Worm (Caenorhabditis elegans): ENCODE measurements around the gene nhr-254.

nhr-254 gene

DNA sequence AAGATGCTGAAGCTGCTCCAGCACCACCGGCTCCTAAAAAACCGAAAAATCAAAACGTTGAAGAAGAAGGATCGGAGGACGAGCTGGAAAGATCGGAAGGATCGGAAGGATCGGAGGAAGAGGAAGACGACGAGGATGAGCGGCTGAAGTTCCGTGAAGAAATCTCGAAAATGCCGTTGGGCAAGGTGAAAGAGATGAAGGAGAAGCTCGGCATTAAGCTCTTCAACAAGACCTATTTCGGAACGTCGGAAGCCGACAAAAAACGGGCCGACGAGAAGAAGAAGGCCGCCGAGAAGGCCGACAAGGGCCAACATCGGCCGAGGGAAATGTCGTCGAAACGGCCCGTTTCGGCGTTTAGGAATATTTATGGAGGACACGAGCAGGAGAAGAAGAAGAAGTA is 31.1 kb upstream of the nhr-254 start:
- TF ChIP-seq ceh-22 (tag; optimal IDR thresholded peaks at IDR 0.05) (no peak), ahr-1 (tag; optimal IDR thresholded peaks at IDR 0.05) (no peak), fkh-10 (GFP tag; optimal IDR thresholded peaks at IDR 0.05) (no peak)

DNA sequence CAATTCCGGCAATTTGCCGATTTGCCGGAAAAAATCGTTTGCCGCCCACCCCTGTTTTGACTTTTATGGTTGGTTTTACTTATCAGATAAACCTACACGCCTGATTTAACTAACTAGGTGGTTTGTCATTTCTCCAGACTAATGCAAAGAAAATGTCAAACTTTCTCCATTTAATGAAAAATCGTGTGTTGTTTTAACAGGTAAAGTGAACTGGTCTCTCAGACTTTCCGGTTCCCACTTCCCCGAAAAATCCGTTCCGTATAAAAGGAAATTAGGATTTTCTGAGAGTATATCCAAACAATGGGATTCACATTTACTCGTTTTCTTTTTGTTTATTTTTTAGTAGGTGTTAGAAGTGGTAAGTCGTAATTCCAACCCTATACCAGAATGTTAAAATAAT is 27.8 kb upstream of the nhr-254 start, which contains the start of gene mltn-6:
Gene mltn-6, plus strand, starts transcription at position 301 of the 400 bp plus-strand sequence.
- TF ChIP-seq C08G9.2 (tag; optimal IDR thresholded peaks at IDR 0.05) = no peak
- TF ChIP-seq zip-5 (tag; optimal IDR thresholded peaks at IDR 0.05) = no peak
- TF ChIP-seq ztf-16 (tag; optimal IDR thresholded peaks at IDR 0.05) = no peak
- TF ChIP-seq nhr-11 (tag; optimal IDR thresholded peaks at IDR 0.05) = no peak
- TF ChIP-seq eyg-1 (tag; optimal IDR thresholded peaks at IDR 0.05) = no peak
- TF ChIP-seq dve-1 (tag; optimal IDR thresholded peaks at IDR 0.05) = no peak
- no peak for TF ChIP-seq ceh-48 (tag; optimal IDR thresholded peaks at IDR 0.05)
- TF ChIP-seq nhr-232 (tag; optimal IDR thresholded peaks at IDR 0.05) = no peak
- TF ChIP-seq madf-2 (tag; optimal IDR thresholded peaks at IDR 0.05) = no peak
- no peak for TF ChIP-seq elt-4 (tag; optimal IDR thresholded peaks at IDR 0.05)
- no peak for TF ChIP-seq hlh-13 (GFP tag; optimal IDR thresholded peaks at IDR 0.05)
- no peak for TF ChIP-seq mec-3 (tag; optimal IDR thresholded peaks at IDR 0.05; ENCODE audit: borderline replicate concordance)
- TF ChIP-seq ets-4 (tag; optimal IDR thresholded peaks at IDR 0.05) = no peak
- no peak for TF ChIP-seq che-1 (tag; optimal IDR thresholded peaks at IDR 0.05)

DNA sequence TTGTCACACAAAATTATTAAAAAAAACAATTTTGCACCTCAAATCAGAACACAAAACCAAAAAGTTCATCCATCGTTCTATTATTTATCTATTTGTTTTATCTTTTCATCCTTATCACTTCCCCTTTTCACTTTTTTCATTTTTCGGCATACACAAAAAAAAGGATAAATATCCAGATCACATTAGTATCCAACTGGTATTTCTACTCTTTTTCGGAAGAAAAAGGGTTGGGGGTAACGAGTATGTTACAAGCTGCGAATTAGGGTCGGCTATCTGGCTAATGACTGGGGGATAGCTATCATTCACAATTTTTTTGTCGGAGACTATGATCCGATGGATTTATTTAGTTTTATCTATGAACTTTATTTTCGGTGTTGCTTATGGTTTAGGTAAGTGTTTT is 22.4 kb upstream of the nhr-254 start, which contains the start of gene mltn-7:
Gene mltn-7, plus strand, starts transcription at position 301 of the 400 bp plus-strand sequence.
- TF ChIP-seq eyg-1 (tag; optimal IDR thresholded peaks at IDR 0.05) (no peak), elt-4 (tag; optimal IDR thresholded peaks at IDR 0.05) (no peak), ceh-14 (tag; optimal IDR thresholded peaks at IDR 0.05) (no peak), unc-55 (GFP tag; optimal IDR thresholded peaks at IDR 0.05) (no peak), dve-1 (tag; optimal IDR thresholded peaks at IDR 0.05) (no peak), fax-1 (tag; optimal IDR thresholded peaks at IDR 0.05) (no peak), npax-4 (tag; optimal IDR thresholded peaks at IDR 0.05) (no peak), pha-4 (tag; optimal IDR thresholded peaks at IDR 0.05) (no peak), ztf-16 (tag; optimal IDR thresholded peaks at IDR 0.05) (no peak), hlh-6 (tag; optimal IDR thresholded peaks at IDR 0.05) (no peak), ceh-34 (tag; optimal IDR thresholded peaks at IDR 0.05) (no peak), ceh-2 (tag; optimal IDR thresholded peaks at IDR 0.05) (no peak), syd-9 (tag; optimal IDR thresholded peaks at IDR 0.05) (no peak), ceh-45 (GFP tag; IDR thresholded peaks at IDR 0.05) (no peak), C08G9.2 (tag; optimal IDR thresholded peaks at IDR 0.05) (no peak), unc-86 (tag; optimal IDR thresholded peaks at IDR 0.05) (no peak)

DNA sequence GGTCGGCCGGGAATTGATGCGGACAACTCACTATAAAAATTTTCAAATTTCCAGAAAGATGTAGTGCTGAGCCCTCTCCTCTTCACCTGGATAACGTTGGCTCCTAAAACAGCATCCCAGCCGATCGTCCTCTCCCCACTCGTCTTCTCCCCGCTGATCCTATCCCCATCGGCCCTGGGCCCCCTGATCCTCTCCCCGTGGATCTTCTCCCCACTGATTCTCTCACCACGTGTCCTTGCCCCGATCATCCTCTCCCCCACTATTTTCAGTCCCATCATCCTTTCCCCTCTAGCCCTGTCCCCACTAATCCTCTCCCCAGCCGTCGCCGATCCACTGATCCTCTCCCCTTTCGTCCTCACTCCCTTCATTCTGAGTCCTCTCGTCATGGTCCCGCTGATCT is 19.2 kb upstream of the nhr-254 start:
- TF ChIP-seq npax-4 (tag; optimal IDR thresholded peaks at IDR 0.05) (no peak), hlh-13 (GFP tag; optimal IDR thresholded peaks at IDR 0.05) (no peak), lim-6 (tag; optimal IDR thresholded peaks at IDR 0.05) (no peak), T23F11.4 (GFP tag; optimal IDR thresholded peaks at IDR 0.05) (no peak), unc-42 (tag; optimal IDR thresholded peaks at IDR 0.05) (no peak), nhr-11 (tag; optimal IDR thresholded peaks at IDR 0.05) (no peak), sox-2 (GFP tag; IDR thresholded peaks at IDR 0.05) (no peak), pax-1 (tag; optimal IDR thresholded peaks at IDR 0.05) (no peak), unc-55 (GFP tag; optimal IDR thresholded peaks at IDR 0.05) (no peak), K09A11.1 (tag; optimal IDR thresholded peaks at IDR 0.05; ENCODE audit: insufficient read depth) (no peak), nhr-232 (tag; optimal IDR thresholded peaks at IDR 0.05) (no peak), rnt-1 (tag; optimal IDR thresholded peaks at IDR 0.05) (no peak), fkh-10 (GFP tag; optimal IDR thresholded peaks at IDR 0.05) (no peak), ceh-14 (tag; optimal IDR thresholded peaks at IDR 0.05) (no peak), pat-9 (tag; optimal IDR thresholded peaks at IDR 0.05) (no peak), hlh-30 (tag; optimal IDR thresholded peaks at IDR 0.05; ENCODE audit: insufficient read depth) (no peak), ref-2 (tag; optimal IDR thresholded peaks at IDR 0.05) (no peak), ceh-19 (GFP tag; optimal IDR thresholded peaks at IDR 0.05) (no peak), ceh-31 (tag; optimal IDR thresholded peaks at IDR 0.05) (no peak), dve-1 (tag; optimal IDR thresholded peaks at IDR 0.05) (no peak)
